Worm (Caenorhabditis elegans): ENCODE results near the gene ugt-37.

DNA sequence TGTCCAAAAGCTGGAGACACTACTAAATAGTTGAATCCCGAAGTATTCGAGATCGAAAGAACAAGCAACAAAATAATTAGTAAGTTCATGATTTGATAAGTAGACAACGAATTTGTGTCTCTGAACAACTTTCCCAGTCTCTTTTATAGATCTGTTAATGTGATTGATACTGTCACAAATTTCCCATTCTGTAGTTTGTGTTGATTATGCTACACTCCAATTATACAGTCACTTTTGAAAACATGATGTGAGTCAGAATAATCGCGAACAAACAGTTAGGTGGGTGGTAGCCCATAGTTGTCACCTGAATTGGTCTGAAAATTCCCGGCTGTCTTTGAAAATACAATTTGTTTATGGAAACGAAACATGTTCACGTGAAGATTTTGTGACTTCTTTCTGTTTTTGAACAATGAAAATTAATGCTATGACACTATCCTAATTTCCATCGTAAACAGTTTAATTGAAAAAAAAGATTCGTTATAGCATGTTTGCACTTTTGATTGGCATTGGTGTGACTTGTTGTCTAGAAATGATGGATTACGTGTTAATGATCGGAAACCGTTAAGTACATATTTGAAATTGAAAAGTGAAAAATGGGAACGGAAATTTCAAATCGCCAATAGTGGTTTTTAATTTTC lies 18.5 kb upstream of the ugt-37 start, which contains the start of gene ugt-41:
- TF ChIP-seq F13C5.2 (tag; optimal IDR thresholded peaks at IDR 0.05) (no peak), sea-1 (GFP tag; conservative IDR thresholded peaks at IDR 0.05) (no peak), ets-7 (tag; optimal IDR thresholded peaks at IDR 0.05) (no peak), hnd-1 (tag; optimal IDR thresholded peaks at IDR 0.05) (no peak), pes-1 (GFP tag; IDR thresholded peaks at IDR 0.05) (no peak), ama-1 (optimal IDR thresholded peaks at IDR 0.05) (no peak), ceh-36 (tag; optimal IDR thresholded peaks at IDR 0.05) (no peak), hmg-4 (GFP tag; optimal IDR thresholded peaks at IDR 0.05) (no peak), tra-4 (tag; optimal IDR thresholded peaks at IDR 0.05) (no peak), aly-1 (tag; optimal IDR thresholded peaks at IDR 0.05) (no peak), flt-1 (GFP tag; IDR thresholded peaks at IDR 0.05) (no peak), tbx-11 (GFP tag; IDR thresholded peaks at IDR 0.05) (no peak)

Measured in whole organism, early embryonic.